Worm (Caenorhabditis elegans) whole organism, L2 larva: ENCODE measurements around the gene C06E2.5.

Experiments
- ama-1 ChIP-seq: fragments of 150-350 bp; optimal IDR thresholded peaks from 2 replicates; lab custom pipeline; 2018; ENCODE audit warnings: inconsistent platforms
- egl-27 ChIP-seq: sonication (generic microtip); optimal IDR thresholded peaks from 3 replicates; lab custom pipeline; 2017; ENCODE audit warnings: missing biosample characterization, missing genetic modification reagents, missing genetic modification characterization
- lin-13 ChIP-seq: fragments of 150-350 bp; optimal IDR thresholded peaks from 2 replicates; lab custom pipeline; 2014; ENCODE audit warnings: missing biosample characterization, missing genetic modification reagents, missing genetic modification characterization
- lsy-2 ChIP-seq, 2 experiments: fragments of 150-350 bp in 1 of 2; sonication (generic microtip) in 1 of 2; optimal IDR thresholded peaks; 2 replicates each; lab custom pipeline; 2014 to 2017; ENCODE audit warnings: missing biosample characterization in 2 of 2, missing genetic modification characterization in 2 of 2
- nhr-23 ChIP-seq: fragments of 150-350 bp; optimal IDR thresholded peaks from 2 replicates; lab custom pipeline; 2014; ENCODE audit warnings: missing biosample characterization, missing genetic modification reagents, missing genetic modification characterization

- TF ChIP-seq ama-1 = no peak
- no peak for TF ChIP-seq lsy-2 (tag; optimal IDR thresholded peaks at IDR 0.05; lab: Kevin White, UChicago)
- TF ChIP-seq egl-27 = no peak
- no peak for TF ChIP-seq lin-13 (GFP tag; lab: Kevin White, UChicago)
- TF ChIP-seq nhr-23 (tag; lab: Kevin White, UChicago) = no peak
These were observed 4.2 kb downstream of the C06E2.5 start, which contains the start of gene sprp-4 for ce11 chrX:8853524-8853923.
